Worm (Caenorhabditis elegans) whole organism, L4 larva: ENCODE data around the gene syd-2.

Source experiments
- F10B5.3 ChIP-seq: sonication (generic microtip); optimal IDR thresholded peaks from 2 replicates; lab custom pipeline; 2016; ENCODE audit warnings: mild to moderate bottlenecking, missing genetic modification characterization, missing compliant biosample characterization
- F26F4.8 ChIP-seq: fragments of 200-800 bp; sonication (Bioruptor generic); conservative IDR thresholded peaks from 2 replicates; pipeline ENCODE4 v1.3.6; 2022; ENCODE audit warnings: missing genetic modification characterization, missing compliant biosample characterization
- F37D6.2 ChIP-seq: sonication (generic microtip); optimal IDR thresholded peaks from 2 replicates; lab custom pipeline; 2016; ENCODE audit warnings: mild to moderate bottlenecking, missing genetic modification characterization, missing compliant biosample characterization
- T20F7.1 ChIP-seq: fragments of 200-800 bp; sonication (Bioruptor generic); optimal IDR thresholded peaks from 2 replicates; lab custom pipeline; 2018; ENCODE audit warnings: mild to moderate bottlenecking, missing genetic modification characterization, missing compliant biosample characterization
- Y105C5A.15 ChIP-seq: fragments of 200-800 bp; sonication (Bioruptor generic); IDR thresholded peaks from 2 replicates; pipeline ENCODE4 v1.3.6; 2022; ENCODE audit warnings: missing genetic modification characterization, missing compliant biosample characterization
- Y75B8A.6 ChIP-seq: fragments of 200-800 bp; sonication (Bioruptor generic); IDR thresholded peaks from 2 replicates; pipeline ENCODE4 v1.3.6; 2022; ENCODE audit warnings: missing genetic modification reagents, missing genetic modification characterization, missing compliant biosample characterization
- ZK546.5 ChIP-seq, 2 experiments: sonication (generic microtip); optimal IDR thresholded peaks; 2 replicates each; lab custom pipeline; 2017; ENCODE audit warnings: missing biosample characterization in 2 of 2, missing genetic modification characterization in 2 of 2
- aly-2 ChIP-seq: sonication (generic microtip); optimal IDR thresholded peaks from 2 replicates; lab custom pipeline; 2018; ENCODE audit warnings: missing biosample characterization, missing genetic modification characterization
- arid-1 ChIP-seq: fragments of 200-800 bp; sonication (Bioruptor generic); conservative IDR thresholded peaks from 2 replicates; pipeline ENCODE4 v1.3.6; 2022; ENCODE audit warnings: missing genetic modification reagents, missing genetic modification characterization, missing compliant biosample characterization
- attf-4 ChIP-seq: sonication (generic microtip); optimal IDR thresholded peaks from 3 replicates; lab custom pipeline; 2017; ENCODE audit warnings: missing biosample characterization, missing genetic modification characterization
- ceh-20 ChIP-seq: fragments of 200-800 bp; sonication (Bioruptor generic); IDR thresholded peaks from 2 replicates; pipeline ENCODE4 v1.3.6; 2022; ENCODE audit warnings: missing genetic modification reagents, missing genetic modification characterization, missing compliant biosample characterization
- ceh-28 ChIP-seq: fragments of 150-350 bp; optimal IDR thresholded peaks from 2 replicates; lab custom pipeline; 2014; ENCODE audit warnings: missing biosample characterization, missing genetic modification reagents, missing genetic modification characterization
- ceh-44 ChIP-seq: fragments of 200-800 bp; sonication (Bioruptor generic); IDR thresholded peaks from 2 replicates; pipeline ENCODE4 v1.3.6; 2022; ENCODE audit warnings: missing genetic modification reagents, missing genetic modification characterization, missing compliant biosample characterization
- ctbp-1 ChIP-seq: fragments of 200-800 bp; sonication (Bioruptor generic); IDR thresholded peaks from 2 replicates; pipeline ENCODE4 v1.3.6; 2022; ENCODE audit warnings: missing genetic modification reagents, missing genetic modification characterization, missing compliant biosample characterization
- daf-16 ChIP-seq, 3 experiments: sonication (generic microtip); optimal IDR thresholded peaks; 2 replicates each; lab custom pipeline; 2016 to 2017; ENCODE audit warnings: missing genetic modification characterization in 3 of 3, missing genetic modification reagents in 3 of 3, mild to moderate bottlenecking in 2 of 3, missing compliant biosample characterization in 2 of 3, missing biosample characterization in 1 of 3, moderate library complexity in 1 of 3
- daf-19 ChIP-seq: fragments of 200-800 bp; sonication (Bioruptor generic); conservative IDR thresholded peaks from 2 replicates; pipeline ENCODE4 v1.3.6; 2022; ENCODE audit warnings: missing genetic modification characterization, missing compliant biosample characterization
- daf-8 ChIP-seq: fragments of 200-800 bp; sonication (Bioruptor generic); IDR thresholded peaks from 2 replicates; pipeline ENCODE4 v1.3.6; 2022; ENCODE audit warnings: missing genetic modification characterization, missing compliant biosample characterization
- duxl-1 ChIP-seq: sonication (generic microtip); optimal IDR thresholded peaks from 2 replicates; lab custom pipeline; 2016; ENCODE audit warnings: mild to moderate bottlenecking, missing genetic modification characterization, moderate library complexity, missing compliant biosample characterization; ENCODE audit not compliant: poor library complexity
- dve-1 ChIP-seq: sonication (generic microtip); optimal IDR thresholded peaks from 2 replicates; lab custom pipeline; 2017; ENCODE audit warnings: antibody characterized with exemption, mild to moderate bottlenecking, missing genetic modification characterization, missing compliant biosample characterization; ENCODE audit not compliant: insufficient read depth
- fos-1 ChIP-seq: fragments of 150-350 bp; optimal IDR thresholded peaks from 2 replicates; lab custom pipeline; 2014; ENCODE audit warnings: missing biosample characterization, missing genetic modification characterization
- hif-1 ChIP-seq, 2 experiments: sonication (generic microtip); optimal IDR thresholded peaks; 2 replicates each; lab custom pipeline; 2016 to 2017; ENCODE audit warnings: missing compliant biosample characterization in 2 of 2, missing genetic modification characterization in 2 of 2, missing genetic modification reagents in 2 of 2, missing genotype in 2 of 2, mild to moderate bottlenecking in 1 of 2
- lin-13 ChIP-seq: fragments of 150-350 bp; optimal IDR thresholded peaks from 2 replicates; lab custom pipeline; 2014; ENCODE audit warnings: missing biosample characterization, missing genetic modification reagents, missing genetic modification characterization
- lin-39 ChIP-seq: fragments of 150-350 bp; optimal IDR thresholded peaks from 2 replicates; lab custom pipeline; 2014; ENCODE audit warnings: missing biosample characterization, missing genetic modification reagents, missing genetic modification characterization
- mdl-1 ChIP-seq, 2 experiments: fragments of 150-350 bp in 1 of 2; sonication (generic microtip) in 1 of 2; optimal IDR thresholded peaks; 2 replicates each; lab custom pipeline; 2014 to 2017; ENCODE audit warnings: missing biosample characterization in 2 of 2, missing genetic modification characterization in 2 of 2
- mep-1 ChIP-seq: fragments of 150-350 bp; sonication (generic microtip); optimal IDR thresholded peaks from 3 replicates; lab custom pipeline; 2014; ENCODE audit warnings: missing biosample characterization, missing genetic modification characterization
- mes-2 ChIP-seq: sonication (generic microtip); optimal IDR thresholded peaks from 2 replicates; lab custom pipeline; 2016; ENCODE audit warnings: missing genotype, mild to moderate bottlenecking, missing genetic modification characterization, missing compliant biosample characterization; ENCODE audit not compliant: poor library complexity, severe bottlenecking
- mxl-2 ChIP-seq: fragments of 200-800 bp; sonication (Bioruptor generic); conservative IDR thresholded peaks from 2 replicates; pipeline ENCODE4 v1.3.6; 2022; ENCODE audit warnings: missing genetic modification reagents, missing genetic modification characterization, missing compliant biosample characterization
- nhr-25 ChIP-seq: sonication (generic microtip); optimal IDR thresholded peaks from 2 replicates; lab custom pipeline; 2017; ENCODE audit warnings: missing genetic modification characterization, mild to moderate bottlenecking, missing compliant biosample characterization, antibody characterized with exemption, moderate library complexity, borderline replicate concordance; ENCODE audit not compliant: insufficient read depth
- nhr-42 ChIP-seq: fragments of 200-800 bp; sonication (Bioruptor generic); IDR thresholded peaks from 2 replicates; pipeline ENCODE4 v1.3.6; 2022; ENCODE audit warnings: missing genetic modification characterization, missing compliant biosample characterization
- nhr-76 ChIP-seq: fragments of 150-350 bp; optimal IDR thresholded peaks from 2 replicates; lab custom pipeline; 2014; ENCODE audit warnings: missing biosample characterization, missing genetic modification characterization
- pha-4 ChIP-seq, 2 experiments: fragments of 150-350 bp in 1 of 2; fragments of 200-800 bp in 1 of 2; sonication (Bioruptor generic) in 1 of 2; IDR thresholded peaks in 1 of 2; optimal IDR thresholded peaks in 1 of 2; 2 replicates each; pipeline versions ENCODE4 v1.3.6 to Lab custom; 2014 to 2022; ENCODE audit warnings: missing genetic modification characterization in 2 of 2, missing genetic modification reagents in 2 of 2, missing biosample characterization in 1 of 2, missing compliant biosample characterization in 1 of 2
- pqm-1 ChIP-seq: sonication (generic microtip); optimal IDR thresholded peaks from 2 replicates; lab custom pipeline; 2017; ENCODE audit warnings: missing biosample characterization, missing genetic modification characterization
- saeg-2 ChIP-seq: fragments of 200-800 bp; sonication (Bioruptor generic); IDR thresholded peaks from 2 replicates; pipeline ENCODE4 v1.3.6; 2022; ENCODE audit warnings: missing genetic modification reagents, missing genetic modification characterization, missing compliant biosample characterization
- set-16 ChIP-seq: fragments of 200-800 bp; sonication (Bioruptor generic); IDR thresholded peaks from 2 replicates; pipeline ENCODE4 v1.3.6; 2022; ENCODE audit warnings: missing genetic modification reagents, missing genetic modification characterization, missing compliant biosample characterization
- skn-1 ChIP-seq: fragments of 150-350 bp; optimal IDR thresholded peaks from 2 replicates; lab custom pipeline; 2014; ENCODE audit warnings: missing biosample characterization, missing genetic modification characterization
- snpc-1.2 ChIP-seq: fragments of 200-800 bp; sonication (Bioruptor generic); IDR thresholded peaks from 2 replicates; pipeline ENCODE4 v1.3.6; 2022; ENCODE audit warnings: missing genetic modification reagents, missing genetic modification characterization, missing compliant biosample characterization
- unc-39 ChIP-seq: sonication (generic microtip); optimal IDR thresholded peaks from 2 replicates; lab custom pipeline; 2017; ENCODE audit warnings: missing biosample characterization, missing genetic modification characterization
- unc-62 ChIP-seq, 3 experiments: fragments of 150-350 bp in 1 of 3; sonication (generic microtip); optimal IDR thresholded peaks in 2 of 3; peaks in 1 of 3; 1 replicate in 1 of 3; 2 replicates in 2 of 3; lab custom pipeline; 2014 to 2017; ENCODE audit warnings: missing biosample characterization in 3 of 3, missing genetic modification characterization in 3 of 3, missing genetic modification reagents in 3 of 3, missing genotype in 1 of 3
- vab-7 ChIP-seq: fragments of 200-800 bp; sonication (Bioruptor generic); IDR thresholded peaks from 2 replicates; pipeline ENCODE4 v1.3.6; 2022; ENCODE audit warnings: missing genetic modification reagents, missing genetic modification characterization, missing compliant biosample characterization
- zag-1 ChIP-seq: fragments of 150-350 bp; optimal IDR thresholded peaks from 2 replicates; lab custom pipeline; 2014; ENCODE audit warnings: missing biosample characterization, missing genetic modification characterization
- zfp-3 ChIP-seq: fragments of 200-800 bp; sonication (Bioruptor generic); conservative IDR thresholded peaks from 2 replicates; pipeline ENCODE4 v1.3.6; 2022; ENCODE audit warnings: missing genetic modification reagents, missing genetic modification characterization, missing compliant biosample characterization
- ztf-11 ChIP-seq: fragments of 150-350 bp; optimal IDR thresholded peaks from 2 replicates; lab custom pipeline; 2014; ENCODE audit warnings: missing biosample characterization, missing genetic modification characterization
- ztf-7 ChIP-seq: fragments of 150-350 bp; optimal IDR thresholded peaks from 2 replicates; lab custom pipeline; 2014; ENCODE audit warnings: missing biosample characterization, missing genetic modification characterization

The syd-2 gene

DNA sequence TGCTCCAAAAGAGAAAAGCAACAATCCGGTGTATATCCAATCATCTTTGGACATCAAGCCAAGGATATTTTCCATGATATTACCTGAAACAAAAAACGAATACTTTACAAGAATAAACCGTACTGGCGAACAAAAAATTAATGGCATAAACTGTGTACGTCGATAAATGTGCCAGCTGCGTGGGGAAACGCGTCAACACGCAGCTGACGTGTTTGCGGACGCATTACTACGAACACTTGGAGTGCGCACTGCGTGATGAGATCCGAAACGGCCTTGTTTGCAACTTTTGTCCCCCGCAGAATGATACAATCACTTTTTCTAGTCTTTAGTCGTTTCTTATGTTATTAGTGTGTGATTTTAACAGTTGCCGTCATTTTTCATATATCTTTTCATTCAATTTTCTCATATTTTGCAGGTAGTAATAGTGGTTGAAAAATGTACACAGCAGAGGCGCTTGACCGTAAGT lies 30.5 kb downstream of the syd-2 start, which contains the start of the genes mboa-7 and git-1 (continued):
- no peak for TF ChIP-seq duxl-1
- TF ChIP-seq daf-16 (GFP tag; optimal IDR thresholded peaks at IDR 0.05; lab: Kevin White, UChicago): no peak
- TF ChIP-seq daf-16 (tag; optimal IDR thresholded peaks at IDR 0.05; lab: Kevin White, UChicago): peak; percentile 38
- TF ChIP-seq mes-2 (tag; lab: Kevin White, UChicago): peak; percentile 73
- TF ChIP-seq F10B5.3 (tag; lab: Kevin White, UChicago): no peak
- TF ChIP-seq hif-1 (tag; optimal IDR thresholded peaks at IDR 0.05; lab: Kevin White, UChicago): peak in 1 of 2 experiments; percentile 20
- no peak for TF ChIP-seq T20F7.1
- no peak for TF ChIP-seq ceh-44 (GFP tag; lab: Robert Waterston, UW)
- no peak for TF ChIP-seq ZK546.5 (tag; optimal IDR thresholded peaks at IDR 0.05; lab: Kevin White, UChicago)
- TF ChIP-seq zag-1 (tag; lab: Kevin White, UChicago): no peak
- TF ChIP-seq dve-1: no peak

DNA sequence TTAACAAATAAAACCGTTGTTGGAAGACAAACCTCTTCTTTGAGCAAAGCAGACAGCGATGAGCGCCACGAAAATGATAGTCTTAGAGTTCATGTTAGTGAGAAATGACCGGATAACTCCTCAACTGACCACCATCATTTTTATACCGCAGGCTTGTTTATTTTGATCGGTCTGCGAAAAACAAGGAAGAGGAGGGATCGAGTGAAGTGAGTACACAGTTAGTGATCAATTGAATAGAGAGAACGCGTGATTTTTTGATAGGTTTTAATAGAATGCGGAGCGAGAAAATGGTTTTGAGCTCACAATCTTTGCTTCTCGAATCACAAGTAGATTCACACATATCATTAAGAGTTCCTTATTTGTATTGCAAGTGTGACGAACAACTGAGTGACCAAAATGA lies 33.7 kb downstream of the syd-2 start, which contains the start of gene F14F3.4:
F14F3.4 (minus strand) TSS at position 101 of the 400 bp plus-strand sequence.
- TF ChIP-seq unc-62 (GFP tag; optimal IDR thresholded peaks at IDR 0.05 in 1 of 2; lab: Kevin White, UChicago): peak in 1 of 2 experiments; percentile 24
- no peak for TF ChIP-seq unc-62 (tag; optimal IDR thresholded peaks at IDR 0.05; lab: Kevin White, UChicago)
- TF ChIP-seq arid-1 (GFP tag; lab: Robert Waterston, UW): no peak

DNA sequence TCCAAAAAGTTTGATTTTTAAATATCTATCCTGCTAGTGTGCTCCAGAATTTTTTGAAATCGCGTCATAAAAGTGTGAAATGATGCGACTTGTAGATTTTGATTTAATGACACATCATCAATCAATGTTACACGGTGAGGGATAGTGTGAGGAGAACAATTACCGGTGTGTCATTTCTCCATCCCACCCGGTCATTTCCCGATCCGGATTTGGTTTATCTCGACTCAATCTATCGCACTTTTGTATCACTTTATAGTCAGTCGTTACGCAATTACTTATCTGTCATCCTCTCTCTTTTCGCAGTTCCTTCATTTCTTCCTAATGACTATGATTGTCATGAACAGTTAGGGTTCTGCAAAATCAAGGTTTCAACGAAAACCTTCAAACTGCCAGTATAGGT lies 34.9 kb downstream of the syd-2 start:
- TF ChIP-seq ceh-20 (GFP tag; lab: Robert Waterston, UW) (no peak), lin-39 (no peak), set-16 (GFP tag; lab: Robert Waterston, UW) (no peak), ceh-28 (tag; lab: Kevin White, UChicago) (no peak), Y75B8A.6 (GFP tag; lab: Robert Waterston, UW) (no peak), pqm-1 (no peak), nhr-76 (tag; lab: Kevin White, UChicago) (no peak), mep-1 (tag; lab: Kevin White, UChicago) (no peak), F37D6.2 (tag; lab: Kevin White, UChicago) (no peak), pha-4 (GFP tag; IDR thresholded peaks at IDR 0.05; lab: Robert Waterston, UW) (no peak), pha-4 (tag; optimal IDR thresholded peaks at IDR 0.05; lab: Kevin White, UChicago) (no peak), mdl-1 (tag; optimal IDR thresholded peaks at IDR 0.05; lab: Kevin White, UChicago) (no peak), aly-2 (tag; lab: Kevin White, UChicago) (no peak), nhr-25 (tag; lab: Kevin White, UChicago) (no peak), F10B5.3 (tag; lab: Kevin White, UChicago) (no peak), Y105C5A.15 (no peak), daf-19 (GFP tag; lab: Robert Waterston, UW) (no peak)

DNA sequence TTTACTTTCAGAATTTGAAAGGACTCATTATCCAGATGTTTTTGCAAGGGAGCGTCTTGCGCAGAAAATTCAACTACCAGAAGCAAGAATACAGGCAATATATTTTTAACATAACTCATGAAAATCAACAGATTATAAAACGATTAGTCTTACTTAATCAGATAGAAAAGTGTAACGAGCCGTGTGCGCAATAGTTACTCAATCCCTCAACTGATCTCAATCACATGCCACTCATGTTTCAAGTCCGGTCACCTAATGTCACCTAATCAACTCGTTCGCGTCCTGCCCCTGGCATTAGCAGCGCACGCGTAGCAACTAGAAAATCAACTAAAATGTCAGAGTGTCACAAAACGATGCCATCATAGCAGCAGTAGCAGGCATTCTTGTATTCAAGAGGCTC lies 38.5 kb downstream of the syd-2 start:
- no peak for TF ChIP-seq ztf-11 (tag; lab: Kevin White, UChicago)
- no peak for TF ChIP-seq skn-1 (tag; lab: Kevin White, UChicago)
- no peak for TF ChIP-seq daf-16 (GFP tag; optimal IDR thresholded peaks at IDR 0.05; lab: Kevin White, UChicago)
- no peak for TF ChIP-seq daf-16 (tag; optimal IDR thresholded peaks at IDR 0.05; lab: Kevin White, UChicago)
- TF ChIP-seq saeg-2 (GFP tag; lab: Robert Waterston, UW): no peak
- TF ChIP-seq ztf-7: no peak
- TF ChIP-seq nhr-76 (tag; lab: Kevin White, UChicago): no peak

DNA sequence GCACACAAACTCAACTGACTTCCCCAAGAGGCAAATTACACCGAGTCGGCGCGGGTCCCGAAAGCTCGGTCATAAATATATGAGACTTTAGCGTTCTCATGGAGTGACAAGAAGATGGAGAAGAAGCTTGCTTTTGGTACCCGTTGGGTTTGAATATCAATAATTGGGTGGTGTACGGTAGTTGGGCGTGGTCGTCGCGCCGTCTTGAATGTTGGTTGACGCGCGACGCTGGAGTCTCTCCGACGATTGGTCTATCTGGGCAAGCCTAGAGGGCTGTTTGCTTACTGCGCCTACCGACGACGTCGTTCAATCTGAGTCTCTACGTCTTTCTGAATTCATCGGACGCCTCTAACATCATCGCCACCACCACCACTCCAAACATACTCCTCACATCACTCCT lies 40.2 kb downstream of the syd-2 start:
- TF ChIP-seq zfp-3 (GFP tag; lab: Robert Waterston, UW) (no peak), snpc-1.2 (GFP tag; lab: Robert Waterston, UW) (no peak), unc-39 (tag; lab: Kevin White, UChicago) (no peak), nhr-42 (GFP tag; lab: Robert Waterston, UW) (no peak), ctbp-1 (GFP tag; lab: Robert Waterston, UW) (no peak), lin-13 (GFP tag; lab: Kevin White, UChicago) (no peak), attf-4 (no peak), mxl-2 (GFP tag; lab: Robert Waterston, UW) (no peak), fos-1 (tag; lab: Kevin White, UChicago) (no peak), F10B5.3 (tag; lab: Kevin White, UChicago) (no peak), daf-8 (no peak), F26F4.8 (GFP tag; lab: Robert Waterston, UW) (no peak), vab-7 (GFP tag; lab: Robert Waterston, UW) (no peak)
